Worm (Caenorhabditis elegans) whole organism, L3 larva: Measurements from ENCODE around the gene srbc-11.

Experiments used
- egl-27 ChIP-seq: sonication (generic microtip); optimal IDR thresholded peaks from 4 replicates; lab custom pipeline; 2017; ENCODE audit warnings: missing biosample characterization, missing genetic modification reagents, missing genetic modification characterization
- fkh-2 ChIP-seq: fragments of 150-350 bp; optimal IDR thresholded peaks from 2 replicates; lab custom pipeline; 2014; ENCODE audit warnings: missing biosample characterization, missing genetic modification reagents, missing genetic modification characterization
- lin-15B ChIP-seq: fragments of 150-350 bp; optimal IDR thresholded peaks from 2 replicates; lab custom pipeline; 2014; ENCODE audit warnings: missing biosample characterization, missing genetic modification characterization
- nhr-11 ChIP-seq: fragments of 150-350 bp; optimal IDR thresholded peaks from 2 replicates; lab custom pipeline; 2014; ENCODE audit warnings: missing biosample characterization, missing genetic modification characterization
- nhr-77 ChIP-seq: fragments of 150-350 bp; optimal IDR thresholded peaks from 2 replicates; lab custom pipeline; 2014; ENCODE audit warnings: missing biosample characterization, missing genetic modification characterization
- sea-2 ChIP-seq: fragments of 150-350 bp; sonication (generic microtip); optimal IDR thresholded peaks from 4 replicates; lab custom pipeline; 2014; ENCODE audit warnings: missing biosample characterization, missing genetic modification reagents, missing genetic modification characterization
- snpc-4 ChIP-seq: fragments of 150-350 bp; optimal IDR thresholded peaks from 2 replicates; lab custom pipeline; 2014; ENCODE audit warnings: missing biosample characterization, missing genetic modification characterization
- unc-62 ChIP-seq: fragments of 150-350 bp; sonication (generic microtip); optimal IDR thresholded peaks from 4 replicates; lab custom pipeline; 2014; ENCODE audit warnings: missing biosample characterization, missing genetic modification reagents, missing genetic modification characterization
- ztf-11 ChIP-seq: fragments of 150-350 bp; optimal IDR thresholded peaks from 2 replicates; lab custom pipeline; 2014; ENCODE audit warnings: missing biosample characterization, missing genetic modification characterization

DNA sequence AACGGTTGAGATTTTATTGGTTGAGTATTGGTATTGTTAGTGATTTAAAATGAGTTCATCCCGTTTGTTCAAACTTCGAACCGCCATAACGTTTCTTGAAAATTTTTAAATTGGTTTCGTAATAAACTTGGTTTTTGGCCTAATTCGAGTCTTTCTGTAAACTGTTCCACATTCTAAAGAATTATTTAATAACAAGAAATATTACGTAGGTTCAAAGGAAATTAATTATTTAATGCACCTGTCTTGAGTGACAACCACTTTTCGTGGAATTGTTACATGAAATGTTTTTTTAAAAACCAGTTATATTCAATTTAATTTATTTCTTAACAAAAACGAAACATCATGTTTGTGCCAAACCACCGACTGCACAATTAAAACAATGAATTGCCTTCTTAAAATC, 6.1 kb upstream of the srbc-11 start:
- TF ChIP-seq egl-27 (tag; lab: Kevin White, UChicago) (no peak), lin-15B (no peak), nhr-77 (no peak), ztf-11 (tag; lab: Kevin White, UChicago) (no peak), nhr-11 (tag; lab: Kevin White, UChicago) (no peak), snpc-4 (no peak), sea-2 (GFP tag; lab: Kevin White, UChicago) (no peak), fkh-2 (no peak), unc-62 (GFP tag; lab: Kevin White, UChicago) (no peak)
